Worm (Caenorhabditis elegans) whole organism, L4 larva: ENCODE measurements around the gene pals-33.

ENCODE experiments used
- T20F7.1 ChIP-seq: fragments of 200-800 bp; sonication (Bioruptor generic); optimal IDR thresholded peaks from 2 replicates; lab custom pipeline; 2018; ENCODE audit warnings: mild to moderate bottlenecking, missing genetic modification characterization, missing compliant biosample characterization
- T26A8.4 ChIP-seq: fragments of 200-800 bp; sonication (Bioruptor generic); IDR thresholded peaks from 2 replicates; pipeline ENCODE4 v1.3.6; 2022; ENCODE audit warnings: missing genetic modification characterization, missing compliant biosample characterization
- Y75B8A.6 ChIP-seq: fragments of 200-800 bp; sonication (Bioruptor generic); IDR thresholded peaks from 2 replicates; pipeline ENCODE4 v1.3.6; 2022; ENCODE audit warnings: missing genetic modification reagents, missing genetic modification characterization, missing compliant biosample characterization
- aha-1 ChIP-seq: fragments of 150-350 bp; peaks from one replicate; lab custom pipeline; 2014; ENCODE audit warnings: missing biosample characterization, missing genetic modification characterization
- ama-1 ChIP-seq: fragments of 150-350 bp; optimal IDR thresholded peaks from 2 replicates; lab custom pipeline; 2014; ENCODE audit warnings: inconsistent platforms, mixed read lengths
- ceh-20 ChIP-seq: fragments of 200-800 bp; sonication (Bioruptor generic); IDR thresholded peaks from 2 replicates; pipeline ENCODE4 v1.3.6; 2022; ENCODE audit warnings: missing genetic modification reagents, missing genetic modification characterization, missing compliant biosample characterization
- ceh-62 ChIP-seq: sonication (generic microtip); optimal IDR thresholded peaks from 2 replicates; lab custom pipeline; 2017; ENCODE audit warnings: missing biosample characterization, missing genetic modification characterization
- dmd-6 ChIP-seq: fragments of 200-800 bp; sonication (Bioruptor generic); IDR thresholded peaks from 2 replicates; pipeline ENCODE4 v1.3.6; 2022; ENCODE audit warnings: missing genetic modification reagents, missing genetic modification characterization, missing compliant biosample characterization
- dmd-8 ChIP-seq: fragments of 200-800 bp; sonication (Bioruptor generic); IDR thresholded peaks from 2 replicates; pipeline ENCODE4 v1.3.6; 2022; ENCODE audit warnings: missing genetic modification characterization, missing compliant biosample characterization
- dpl-1 ChIP-seq: fragments of 150-350 bp; optimal IDR thresholded peaks from 2 replicates; lab custom pipeline; 2014; ENCODE audit warnings: missing biosample characterization, missing genetic modification reagents, missing genetic modification characterization
- dve-1 ChIP-seq: sonication (generic microtip); optimal IDR thresholded peaks from 2 replicates; lab custom pipeline; 2017; ENCODE audit warnings: antibody characterized with exemption, mild to moderate bottlenecking, missing genetic modification characterization, missing compliant biosample characterization; ENCODE audit not compliant: insufficient read depth
- gei-8 ChIP-seq: fragments of 200-800 bp; sonication (Bioruptor generic); optimal IDR thresholded peaks from 2 replicates; lab custom pipeline; 2018; ENCODE audit warnings: mild to moderate bottlenecking, missing genetic modification characterization, missing compliant biosample characterization
- hif-1 ChIP-seq, 2 experiments: sonication (generic microtip); optimal IDR thresholded peaks; 2 replicates each; lab custom pipeline; 2016 to 2017; ENCODE audit warnings: missing compliant biosample characterization in 2 of 2, missing genetic modification characterization in 2 of 2, missing genetic modification reagents in 2 of 2, missing genotype in 2 of 2, mild to moderate bottlenecking in 1 of 2
- jun-1 ChIP-seq: fragments of 150-350 bp; optimal IDR thresholded peaks from 2 replicates; lab custom pipeline; 2014; ENCODE audit warnings: missing biosample characterization, missing genetic modification reagents, missing genetic modification characterization
- lim-7 ChIP-seq: fragments of 200-800 bp; sonication (Bioruptor generic); IDR thresholded peaks from 2 replicates; pipeline ENCODE4 v1.3.6; 2022; ENCODE audit warnings: missing genetic modification characterization, missing compliant biosample characterization
- lin-1 ChIP-seq: fragments of 200-800 bp; sonication (Bioruptor generic); IDR thresholded peaks from 2 replicates; pipeline ENCODE4 v1.3.6; 2022; ENCODE audit warnings: missing genetic modification reagents, missing genetic modification characterization, missing compliant biosample characterization
- lin-13 ChIP-seq: fragments of 150-350 bp; optimal IDR thresholded peaks from 2 replicates; lab custom pipeline; 2014; ENCODE audit warnings: missing biosample characterization, missing genetic modification reagents, missing genetic modification characterization
- lin-15B ChIP-seq: fragments of 150-350 bp; sonication (generic microtip); optimal IDR thresholded peaks from 3 replicates; lab custom pipeline; 2014; ENCODE audit warnings: missing biosample characterization, missing genetic modification characterization
- lin-29 ChIP-seq: fragments of 200-800 bp; sonication (Bioruptor generic); IDR thresholded peaks from 2 replicates; pipeline ENCODE4 v1.3.6; 2022; ENCODE audit warnings: missing genetic modification reagents, missing genetic modification characterization, missing compliant biosample characterization
- lsy-2 ChIP-seq, 2 experiments: fragments of 150-350 bp in 1 of 2; sonication (generic microtip) in 1 of 2; optimal IDR thresholded peaks; 2 replicates each; lab custom pipeline; 2014 to 2017; ENCODE audit warnings: missing biosample characterization in 2 of 2, missing genetic modification characterization in 2 of 2
- mdl-1 ChIP-seq, 2 experiments: fragments of 150-350 bp in 1 of 2; sonication (generic microtip) in 1 of 2; optimal IDR thresholded peaks; 2 replicates each; lab custom pipeline; 2014 to 2017; ENCODE audit warnings: missing biosample characterization in 2 of 2, missing genetic modification characterization in 2 of 2
- mdt-29 ChIP-seq: fragments of 200-800 bp; sonication (Bioruptor generic); IDR thresholded peaks from 2 replicates; pipeline ENCODE4 v1.3.6; 2022; ENCODE audit warnings: missing genetic modification reagents, missing genetic modification characterization, missing compliant biosample characterization
- mes-2 ChIP-seq: sonication (generic microtip); optimal IDR thresholded peaks from 2 replicates; lab custom pipeline; 2016; ENCODE audit warnings: missing genotype, mild to moderate bottlenecking, missing genetic modification characterization, missing compliant biosample characterization; ENCODE audit not compliant: poor library complexity, severe bottlenecking
- mxl-3 ChIP-seq: fragments of 200-800 bp; sonication (Bioruptor generic); optimal IDR thresholded peaks from 2 replicates; lab custom pipeline; 2018; ENCODE audit warnings: mild to moderate bottlenecking, missing genetic modification characterization, missing compliant biosample characterization
- nhr-102 ChIP-seq: sonication (generic microtip); optimal IDR thresholded peaks from 2 replicates; lab custom pipeline; 2016; ENCODE audit warnings: mild to moderate bottlenecking, missing genetic modification characterization, moderate library complexity, missing compliant biosample characterization
- nhr-111 ChIP-seq: fragments of 200-800 bp; sonication (Bioruptor generic); optimal IDR thresholded peaks from 2 replicates; lab custom pipeline; 2018; ENCODE audit warnings: mild to moderate bottlenecking, missing genetic modification characterization, missing compliant biosample characterization
- nhr-237 ChIP-seq: sonication (generic microtip); optimal IDR thresholded peaks from 2 replicates; lab custom pipeline; 2017; ENCODE audit warnings: missing biosample characterization, missing genetic modification characterization
- nhr-42 ChIP-seq: fragments of 200-800 bp; sonication (Bioruptor generic); IDR thresholded peaks from 2 replicates; pipeline ENCODE4 v1.3.6; 2022; ENCODE audit warnings: missing genetic modification characterization, missing compliant biosample characterization
- nhr-77 ChIP-seq: fragments of 150-350 bp; optimal IDR thresholded peaks from 2 replicates; lab custom pipeline; 2014; ENCODE audit warnings: missing biosample characterization, missing genetic modification characterization
- pha-4 ChIP-seq, 2 experiments: fragments of 150-350 bp in 1 of 2; fragments of 200-800 bp in 1 of 2; sonication (Bioruptor generic) in 1 of 2; IDR thresholded peaks in 1 of 2; optimal IDR thresholded peaks in 1 of 2; 2 replicates each; pipeline versions ENCODE4 v1.3.6 to Lab custom; 2014 to 2022; ENCODE audit warnings: missing genetic modification characterization in 2 of 2, missing genetic modification reagents in 2 of 2, missing biosample characterization in 1 of 2, missing compliant biosample characterization in 1 of 2
- pqm-1 ChIP-seq: sonication (generic microtip); optimal IDR thresholded peaks from 2 replicates; lab custom pipeline; 2017; ENCODE audit warnings: missing biosample characterization, missing genetic modification characterization
- saeg-2 ChIP-seq: fragments of 200-800 bp; sonication (Bioruptor generic); IDR thresholded peaks from 2 replicates; pipeline ENCODE4 v1.3.6; 2022; ENCODE audit warnings: missing genetic modification reagents, missing genetic modification characterization, missing compliant biosample characterization
- sdz-12 ChIP-seq: fragments of 200-800 bp; sonication (Bioruptor generic); optimal IDR thresholded peaks from 2 replicates; lab custom pipeline; 2018; ENCODE audit warnings: mild to moderate bottlenecking, missing genetic modification characterization, missing compliant biosample characterization
- snpc-1.2 ChIP-seq: fragments of 200-800 bp; sonication (Bioruptor generic); IDR thresholded peaks from 2 replicates; pipeline ENCODE4 v1.3.6; 2022; ENCODE audit warnings: missing genetic modification reagents, missing genetic modification characterization, missing compliant biosample characterization
- spr-1 ChIP-seq: sonication (generic microtip); optimal IDR thresholded peaks from 2 replicates; lab custom pipeline; 2016; ENCODE audit warnings: mild to moderate bottlenecking, missing genetic modification characterization, missing compliant biosample characterization
- spr-3 ChIP-seq: fragments of 200-800 bp; sonication (Bioruptor generic); optimal IDR thresholded peaks from 2 replicates; lab custom pipeline; 2018; ENCODE audit warnings: mild to moderate bottlenecking, missing genetic modification characterization, missing compliant biosample characterization
- tag-97 ChIP-seq: fragments of 200-800 bp; sonication (Bioruptor generic); IDR thresholded peaks from 2 replicates; pipeline ENCODE4 v1.3.6; 2022; ENCODE audit warnings: missing genetic modification characterization, missing compliant biosample characterization
- unc-39 ChIP-seq: sonication (generic microtip); optimal IDR thresholded peaks from 2 replicates; lab custom pipeline; 2017; ENCODE audit warnings: missing biosample characterization, missing genetic modification characterization
- vab-7 ChIP-seq: fragments of 200-800 bp; sonication (Bioruptor generic); IDR thresholded peaks from 2 replicates; pipeline ENCODE4 v1.3.6; 2022; ENCODE audit warnings: missing genetic modification reagents, missing genetic modification characterization, missing compliant biosample characterization
- zfp-2 ChIP-seq: sonication (generic microtip); optimal IDR thresholded peaks from 2 replicates; lab custom pipeline; 2016; ENCODE audit warnings: mild to moderate bottlenecking, missing genetic modification characterization, missing compliant biosample characterization
- zip-11 ChIP-seq: fragments of 200-800 bp; sonication (Bioruptor generic); IDR thresholded peaks from 2 replicates; pipeline ENCODE4 v1.3.6; 2022; ENCODE audit warnings: missing genetic modification characterization, missing compliant biosample characterization
- ztf-7 ChIP-seq: fragments of 150-350 bp; optimal IDR thresholded peaks from 2 replicates; lab custom pipeline; 2014; ENCODE audit warnings: missing biosample characterization, missing genetic modification characterization

The pals-33 gene

DNA sequence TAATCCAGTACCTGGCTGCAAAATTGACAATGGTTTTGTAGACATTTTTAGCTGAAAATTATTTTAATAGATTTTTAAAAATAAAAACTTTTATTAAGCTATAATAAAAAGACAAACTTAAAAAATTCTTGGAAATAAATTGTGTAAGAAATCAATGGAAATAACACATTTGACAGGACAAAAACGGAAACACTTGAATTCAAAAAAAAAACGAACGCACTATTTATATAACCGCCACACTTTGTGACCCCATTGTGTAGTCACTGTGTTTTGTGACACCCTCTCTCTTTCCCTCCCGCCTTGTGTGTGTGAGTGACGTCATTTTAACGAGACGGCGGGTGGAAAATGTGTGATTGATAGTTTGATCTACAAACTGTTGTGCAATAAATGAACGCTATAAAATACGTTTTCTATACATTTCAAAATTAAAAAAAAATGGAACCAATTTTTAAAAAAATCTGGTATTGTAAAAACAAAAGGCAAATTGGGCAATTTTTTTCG is 28.9 kb upstream of the pals-33 start, which contains the start of gene F59B1.8 (continued):
- TF ChIP-seq T26A8.4 (GFP tag; lab: Robert Waterston, UW) (no peak), hif-1 (tag; optimal IDR thresholded peaks at IDR 0.05; lab: Kevin White, UChicago) (peak in 1 of 2 experiments; percentile 65), unc-39 (tag; lab: Kevin White, UChicago) (no peak), lim-7 (GFP tag; lab: Robert Waterston, UW) (no peak), jun-1 (tag; lab: Kevin White, UChicago) (no peak), ama-1 (lab: Kevin White, UChicago) (no peak), ceh-62 (tag; lab: Kevin White, UChicago) (no peak), Y75B8A.6 (no peak), mdt-29 (GFP tag; lab: Robert Waterston, UW) (no peak), zip-11 (GFP tag; lab: Robert Waterston, UW) (no peak), nhr-42 (GFP tag; lab: Robert Waterston, UW) (0 out of 2 replicates have a peak, but pooled peaks have one; percentile 44), mxl-3 (GFP tag; lab: Kevin White, UChicago) (peak; percentile 57), dpl-1 (GFP tag; lab: Kevin White, UChicago) (peak; percentile 38), tag-97 (no peak), saeg-2 (0 out of 2 replicates have a peak, but pooled peaks have one; percentile 13), snpc-1.2 (GFP tag; lab: Robert Waterston, UW) (no peak), T20F7.1 (GFP tag; lab: Kevin White, UChicago) (peak; percentile 70), spr-3 (no peak), spr-1 (tag; lab: Kevin White, UChicago) (no peak), nhr-77 (peak; percentile 94), zfp-2 (tag; lab: Kevin White, UChicago) (no peak), sdz-12 (no peak), lin-1 (GFP tag; lab: Robert Waterston, UW) (peak; percentile 55; the same call in 1 of the 2 replicates), pqm-1 (tag; lab: Kevin White, UChicago) (peak; percentile 76), lsy-2 (tag; optimal IDR thresholded peaks at IDR 0.05; lab: Kevin White, UChicago) (peak; percentile 8 to 64), lin-15B (tag; lab: Kevin White, UChicago) (no peak), lin-13 (GFP tag; lab: Kevin White, UChicago) (peak; percentile 59), dmd-6 (peak; percentile 99), nhr-102 (tag; lab: Kevin White, UChicago) (peak; percentile 97), nhr-237 (tag; lab: Kevin White, UChicago) (no peak), dve-1 (tag; lab: Kevin White, UChicago) (peak; percentile 97)

ce11 chrV:3647862-3648261 is 25.3 kb upstream of the pals-33 start, which contains the start of gene F59B1.10:
TSS of gene F59B1.10 (minus strand) at chrV:3647962.
- no peak for TF ChIP-seq lin-1 (GFP tag; lab: Robert Waterston, UW)
- TF ChIP-seq ztf-7, result no peak
- TF ChIP-seq nhr-102 (tag; lab: Kevin White, UChicago), result no peak
- no peak for TF ChIP-seq dmd-8 (GFP tag; lab: Robert Waterston, UW)
- TF ChIP-seq gei-8 (GFP tag; lab: Kevin White, UChicago), result no peak
- no peak for TF ChIP-seq ceh-62 (tag; lab: Kevin White, UChicago)
- no peak for TF ChIP-seq nhr-111 (GFP tag; lab: Kevin White, UChicago)
- TF ChIP-seq ceh-20 (GFP tag; lab: Robert Waterston, UW), result no peak
- TF ChIP-seq mes-2, result no peak
- TF ChIP-seq lim-7 (GFP tag; lab: Robert Waterston, UW), result no peak
- TF ChIP-seq aha-1 (tag; lab: Kevin White, UChicago), result no peak
- TF ChIP-seq pha-4 (GFP tag; IDR thresholded peaks at IDR 0.05; lab: Robert Waterston, UW), result no peak
- no peak for TF ChIP-seq pha-4 (tag; optimal IDR thresholded peaks at IDR 0.05; lab: Kevin White, UChicago)
- TF ChIP-seq zfp-2 (tag; lab: Kevin White, UChicago), result no peak
- no peak for TF ChIP-seq mdl-1 (tag; optimal IDR thresholded peaks at IDR 0.05; lab: Kevin White, UChicago)
- TF ChIP-seq spr-1 (tag; lab: Kevin White, UChicago), result no peak
- no peak for TF ChIP-seq Y75B8A.6
- TF ChIP-seq T20F7.1 (GFP tag; lab: Kevin White, UChicago), result no peak
- no peak for TF ChIP-seq vab-7 (GFP tag; lab: Robert Waterston, UW)
- TF ChIP-seq lin-29 (GFP tag; lab: Robert Waterston, UW), result no peak
